Worm (Caenorhabditis elegans): ENCODE measurements around the gene ufbp-1.

The ufbp-1 gene

ce11 chrIII:8417192-8417967 lies 26.0 kb downstream of the ufbp-1 start (continued):
- no peak for TF ChIP-seq fax-1 (tag; optimal IDR thresholded peaks at IDR 0.05)
- TF ChIP-seq ama-1 (optimal IDR thresholded peaks at IDR 0.05): no peak
- TF ChIP-seq pha-4 (tag; optimal IDR thresholded peaks at IDR 0.05): no peak
- peak; percentile 25 for TF ChIP-seq sdc-2 (tag; optimal IDR thresholded peaks at IDR 0.05)
- no peak for TF ChIP-seq che-1 (tag; optimal IDR thresholded peaks at IDR 0.05)
- peak; percentile 6 for TF ChIP-seq Y22D7AL.16 (tag; optimal IDR thresholded peaks at IDR 0.05)
- no peak for TF ChIP-seq tbx-7 (tag; optimal IDR thresholded peaks at IDR 0.05)
- TF ChIP-seq unc-3 (GFP tag; conservative IDR thresholded peaks at IDR 0.05): no peak
- TF ChIP-seq unc-3 (tag; optimal IDR thresholded peaks at IDR 0.05): peak; percentile 1
- TF ChIP-seq pax-1 (tag; optimal IDR thresholded peaks at IDR 0.05): no peak
- no peak for TF ChIP-seq ahr-1 (tag; optimal IDR thresholded peaks at IDR 0.05)
- TF ChIP-seq sox-4 (tag; optimal IDR thresholded peaks at IDR 0.05): no peak
- no peak for TF ChIP-seq madf-2 (tag; optimal IDR thresholded peaks at IDR 0.05)
- peak; percentile 35 for TF ChIP-seq elt-2 (tag; optimal IDR thresholded peaks at IDR 0.05)
- TF ChIP-seq zip-5 (tag; optimal IDR thresholded peaks at IDR 0.05): no peak
- TF ChIP-seq lin-11 (tag; optimal IDR thresholded peaks at IDR 0.05): no peak
- peak; percentile 44 for TF ChIP-seq pros-1 (tag; optimal IDR thresholded peaks at IDR 0.05)
- TF ChIP-seq ref-2 (tag; optimal IDR thresholded peaks at IDR 0.05): peak; percentile 65
- TF ChIP-seq elt-4 (tag; optimal IDR thresholded peaks at IDR 0.05): no peak
- TF ChIP-seq hlh-15 (tag; optimal IDR thresholded peaks at IDR 0.05): no peak
- TF ChIP-seq pag-3 (tag; optimal IDR thresholded peaks at IDR 0.05; ENCODE audit: borderline replicate concordance): peak; percentile 29
- peak; percentile 78 for TF ChIP-seq ceh-34 (tag; optimal IDR thresholded peaks at IDR 0.05)

ce11 chrIII:8416871-8417191 lies 26.6 kb downstream of the ufbp-1 start:
- TF ChIP-seq ceh-45 (GFP tag; IDR thresholded peaks at IDR 0.05): no peak
- no peak for TF ChIP-seq pha-2 (tag; optimal IDR thresholded peaks at IDR 0.05)
- TF ChIP-seq hlh-15 (tag; optimal IDR thresholded peaks at IDR 0.05): no peak
- TF ChIP-seq hlh-6 (tag; optimal IDR thresholded peaks at IDR 0.05): no peak
- TF ChIP-seq madf-2 (tag; optimal IDR thresholded peaks at IDR 0.05): no peak
- peak; percentile 99 for TF ChIP-seq unc-42 (tag; optimal IDR thresholded peaks at IDR 0.05)
- peak; percentile 67 for TF ChIP-seq ceh-31 (tag; optimal IDR thresholded peaks at IDR 0.05)
- TF ChIP-seq ets-4 (tag; optimal IDR thresholded peaks at IDR 0.05): no peak

- TF ChIP-seq ztf-16 (tag; optimal IDR thresholded peaks at IDR 0.05) (no peak), ahr-1 (tag; optimal IDR thresholded peaks at IDR 0.05) (no peak), ceh-19 (GFP tag; optimal IDR thresholded peaks at IDR 0.05) (no peak), pha-2 (tag; optimal IDR thresholded peaks at IDR 0.05) (no peak), Y22D7AL.16 (tag; optimal IDR thresholded peaks at IDR 0.05) (no peak), hlh-30 (tag; optimal IDR thresholded peaks at IDR 0.05; ENCODE audit: insufficient read depth) (no peak), ceh-34 (tag; optimal IDR thresholded peaks at IDR 0.05) (no peak), madf-2 (tag; optimal IDR thresholded peaks at IDR 0.05) (no peak), ceh-9 (tag; optimal IDR thresholded peaks at IDR 0.05) (no peak), ceh-31 (tag; optimal IDR thresholded peaks at IDR 0.05) (no peak)
These were observed 29.9 kb downstream of the ufbp-1 start for ce11 chrIII:8413501-8413900.

- TF ChIP-seq ceh-31 (tag; optimal IDR thresholded peaks at IDR 0.05): peak; percentile 75
- peak; percentile 27 for TF ChIP-seq dve-1 (tag; optimal IDR thresholded peaks at IDR 0.05)
- TF ChIP-seq nfya-1 (tag; optimal IDR thresholded peaks at IDR 0.05): peak; percentile 91
- peak; percentile 93 for TF ChIP-seq unc-55 (GFP tag; optimal IDR thresholded peaks at IDR 0.05)
- peak; percentile 23 for TF ChIP-seq dmd-4 (tag; optimal IDR thresholded peaks at IDR 0.05; ENCODE audit: borderline replicate concordance)
- peak; percentile 46 for TF ChIP-seq unc-42 (tag; optimal IDR thresholded peaks at IDR 0.05)
- TF ChIP-seq hlh-8 (tag; optimal IDR thresholded peaks at IDR 0.05): no peak
- TF ChIP-seq unc-3 (GFP tag; conservative IDR thresholded peaks at IDR 0.05): no peak
- peak; percentile 44 for TF ChIP-seq unc-3 (tag; optimal IDR thresholded peaks at IDR 0.05)
- no peak for TF ChIP-seq unc-86 (tag; optimal IDR thresholded peaks at IDR 0.05)
- peak; percentile 12 for TF ChIP-seq tbx-2 (tag; optimal IDR thresholded peaks at IDR 0.05)
- TF ChIP-seq ets-4 (tag; optimal IDR thresholded peaks at IDR 0.05): peak; percentile 13
- TF ChIP-seq ref-2 (tag; optimal IDR thresholded peaks at IDR 0.05): peak; percentile 67
- TF ChIP-seq ceh-45 (GFP tag; IDR thresholded peaks at IDR 0.05): no peak
- no peak for TF ChIP-seq ceh-18 (tag; optimal IDR thresholded peaks at IDR 0.05)
- TF ChIP-seq ceh-2 (tag; optimal IDR thresholded peaks at IDR 0.05): peak; percentile 13
These were observed 31.4 kb downstream of the ufbp-1 start for ce11 chrIII:8411976-8412375.
